Worm (Caenorhabditis elegans) whole organism, late embryonic: Measurements from ENCODE around the gene srd-34.

Experiments
- C08G9.2 ChIP-seq: sonication (generic microtip); optimal IDR thresholded peaks from 2 replicates; lab custom pipeline; 2016; ENCODE audit warnings: mild to moderate bottlenecking, missing genetic modification characterization, moderate library complexity, missing compliant biosample characterization
- C38D4.7 ChIP-seq: fragments of 200-800 bp; sonication (Bioruptor generic); optimal IDR thresholded peaks from 2 replicates; lab custom pipeline; 2018; ENCODE audit warnings: mild to moderate bottlenecking, missing genetic modification characterization, moderate library complexity, missing compliant biosample characterization
- K02D7.2 ChIP-seq: sonication (generic microtip); optimal IDR thresholded peaks from 2 replicates; lab custom pipeline; 2017; ENCODE audit warnings: mild to moderate bottlenecking, missing genetic modification characterization, missing compliant biosample characterization
- ahr-1 ChIP-seq: sonication (generic microtip); optimal IDR thresholded peaks from 2 replicates; lab custom pipeline; 2016; ENCODE audit warnings: missing genetic modification characterization, missing compliant biosample characterization
- ceh-2 ChIP-seq: sonication (generic microtip); optimal IDR thresholded peaks from 2 replicates; lab custom pipeline; 2016; ENCODE audit warnings: missing genotype, missing genetic modification characterization, missing compliant biosample characterization
- ceh-31 ChIP-seq: sonication (generic microtip); optimal IDR thresholded peaks from 2 replicates; lab custom pipeline; 2016; ENCODE audit warnings: missing genetic modification characterization, missing compliant biosample characterization
- ceh-34 ChIP-seq: sonication (generic microtip); optimal IDR thresholded peaks from 2 replicates; lab custom pipeline; 2016; ENCODE audit warnings: mild to moderate bottlenecking, missing genetic modification characterization, missing compliant biosample characterization
- ceh-6 ChIP-seq: fragments of 200-800 bp; sonication (Bioruptor generic); optimal IDR thresholded peaks from 2 replicates; lab custom pipeline; 2018; ENCODE audit warnings: mild to moderate bottlenecking, missing genetic modification characterization, missing compliant biosample characterization
- ceh-9 ChIP-seq: sonication (generic microtip); optimal IDR thresholded peaks from 2 replicates; lab custom pipeline; 2016; ENCODE audit warnings: mild to moderate bottlenecking, missing genetic modification characterization, inconsistent platforms, missing compliant biosample characterization
- che-1 ChIP-seq: sonication (generic microtip); optimal IDR thresholded peaks from 2 replicates; lab custom pipeline; 2016; ENCODE audit warnings: mild to moderate bottlenecking, missing genetic modification characterization, missing compliant biosample characterization
- dmd-4 ChIP-seq: sonication (generic microtip); optimal IDR thresholded peaks from 2 replicates; lab custom pipeline; 2016; ENCODE audit warnings: borderline replicate concordance, missing genetic modification characterization, missing compliant biosample characterization
- dve-1 ChIP-seq: sonication (generic microtip); optimal IDR thresholded peaks from 2 replicates; lab custom pipeline; 2017; ENCODE audit warnings: antibody characterized with exemption, mild to moderate bottlenecking, missing genetic modification characterization, missing compliant biosample characterization
- elt-2 ChIP-seq: sonication (generic microtip); optimal IDR thresholded peaks from 2 replicates; lab custom pipeline; 2016; ENCODE audit warnings: missing genetic modification reagents, missing genetic modification characterization, missing compliant biosample characterization
- ets-4 ChIP-seq: sonication (generic microtip); optimal IDR thresholded peaks from 2 replicates; lab custom pipeline; 2016; ENCODE audit warnings: missing genetic modification characterization, missing compliant biosample characterization
- fax-1 ChIP-seq: sonication (generic microtip); optimal IDR thresholded peaks from 2 replicates; lab custom pipeline; 2016; ENCODE audit warnings: missing genotype, missing genetic modification characterization, missing compliant biosample characterization
- fkh-10 ChIP-seq: fragments of 150-350 bp; optimal IDR thresholded peaks from 2 replicates; lab custom pipeline; 2014; ENCODE audit warnings: missing biosample characterization, missing genetic modification reagents, missing genetic modification characterization
- fkh-6 ChIP-seq: sonication (generic microtip); optimal IDR thresholded peaks from 2 replicates; lab custom pipeline; 2016; ENCODE audit warnings: missing genetic modification characterization, missing compliant biosample characterization
- hlh-13 ChIP-seq: fragments of 200-800 bp; sonication (Bioruptor generic); optimal IDR thresholded peaks from 2 replicates; lab custom pipeline; 2018; ENCODE audit warnings: mild to moderate bottlenecking, missing genetic modification characterization, missing compliant biosample characterization
- hlh-30 ChIP-seq: sonication (generic microtip); optimal IDR thresholded peaks from 2 replicates; lab custom pipeline; 2017; ENCODE audit warnings: antibody characterized with exemption, missing genetic modification characterization, missing compliant biosample characterization; ENCODE audit not compliant: insufficient read depth
- hlh-6 ChIP-seq: sonication (generic microtip); optimal IDR thresholded peaks from 2 replicates; lab custom pipeline; 2016; ENCODE audit warnings: missing genotype, missing genetic modification characterization, missing compliant biosample characterization
- hlh-8 ChIP-seq: sonication (generic microtip); optimal IDR thresholded peaks from 2 replicates; lab custom pipeline; 2016; ENCODE audit warnings: missing genotype, missing genetic modification characterization, missing compliant biosample characterization
- lin-11 ChIP-seq: fragments of 200-800 bp; sonication (Bioruptor generic); optimal IDR thresholded peaks from 2 replicates; lab custom pipeline; 2018; ENCODE audit warnings: mild to moderate bottlenecking, missing genetic modification characterization, missing compliant biosample characterization
- madf-2 ChIP-seq: sonication (generic microtip); optimal IDR thresholded peaks from 2 replicates; lab custom pipeline; 2017; ENCODE audit warnings: missing genetic modification characterization, missing compliant biosample characterization
- nfya-1 ChIP-seq: sonication (generic microtip); optimal IDR thresholded peaks from 2 replicates; lab custom pipeline; 2017; ENCODE audit warnings: missing genetic modification characterization, mild to moderate bottlenecking, missing compliant biosample characterization, antibody characterized with exemption, moderate library complexity
- nhr-11 ChIP-seq: fragments of 150-350 bp; optimal IDR thresholded peaks from 2 replicates; lab custom pipeline; 2014; ENCODE audit warnings: missing biosample characterization, missing genetic modification characterization
- nhr-232 ChIP-seq: sonication (generic microtip); optimal IDR thresholded peaks from 2 replicates; lab custom pipeline; 2016; ENCODE audit warnings: missing genetic modification characterization, missing compliant biosample characterization
- npax-4 ChIP-seq: sonication (generic microtip); optimal IDR thresholded peaks from 2 replicates; lab custom pipeline; 2016; ENCODE audit warnings: missing genetic modification characterization, missing compliant biosample characterization
- odd-2 ChIP-seq: sonication (generic microtip); optimal IDR thresholded peaks from 2 replicates; lab custom pipeline; 2017; ENCODE audit warnings: antibody characterized with exemption, mild to moderate bottlenecking, missing genetic modification characterization, missing compliant biosample characterization
- pag-3 ChIP-seq: sonication (generic microtip); optimal IDR thresholded peaks from 2 replicates; lab custom pipeline; 2016; ENCODE audit warnings: missing compliant biosample characterization, missing genetic modification characterization, borderline replicate concordance
- pax-1 ChIP-seq: fragments of 150-350 bp; optimal IDR thresholded peaks from 2 replicates; lab custom pipeline; 2014; ENCODE audit warnings: missing biosample characterization, missing genetic modification characterization
- pha-2 ChIP-seq: sonication (generic microtip); optimal IDR thresholded peaks from 2 replicates; lab custom pipeline; 2017; ENCODE audit warnings: mild to moderate bottlenecking, missing genetic modification characterization, missing compliant biosample characterization
- pha-4 ChIP-seq: fragments of 150-350 bp; optimal IDR thresholded peaks from 2 replicates; lab custom pipeline; 2018; ENCODE audit warnings: missing biosample characterization, missing genetic modification reagents, missing genetic modification characterization
- pros-1 ChIP-seq: fragments of 150-350 bp; optimal IDR thresholded peaks from 2 replicates; lab custom pipeline; 2014; ENCODE audit warnings: missing biosample characterization, missing genetic modification reagents, missing genetic modification characterization
- ref-2 ChIP-seq: sonication (generic microtip); optimal IDR thresholded peaks from 2 replicates; lab custom pipeline; 2016; ENCODE audit warnings: missing genetic modification characterization, missing compliant biosample characterization
- rnt-1 ChIP-seq: sonication (generic microtip); optimal IDR thresholded peaks from 2 replicates; lab custom pipeline; 2016; ENCODE audit warnings: missing genetic modification characterization, missing compliant biosample characterization
- sox-2 ChIP-seq: fragments of 200-800 bp; sonication (Bioruptor generic); IDR thresholded peaks from 2 replicates; pipeline ENCODE4 v1.3.6; 2022; ENCODE audit warnings: missing genetic modification reagents, missing genetic modification characterization, missing compliant biosample characterization
- sox-4 ChIP-seq: sonication (generic microtip); optimal IDR thresholded peaks from 2 replicates; lab custom pipeline; 2017; ENCODE audit warnings: mild to moderate bottlenecking, missing genetic modification characterization, inconsistent platforms, missing compliant biosample characterization
- tbx-2 ChIP-seq: sonication (generic microtip); optimal IDR thresholded peaks from 2 replicates; lab custom pipeline; 2016; ENCODE audit warnings: missing genetic modification characterization, missing compliant biosample characterization
- ttx-3 ChIP-seq: sonication (generic microtip); optimal IDR thresholded peaks from 2 replicates; lab custom pipeline; 2016; ENCODE audit warnings: missing genetic modification reagents, missing genetic modification characterization, missing compliant biosample characterization

srd-34 gene

ce11 chrV:10572614-10573013, 23.7 kb upstream of the srd-34 start, which contains the start of gene del-6:
TSS of gene del-6 (plus strand) at chrV:10572914.
- TF ChIP-seq hlh-8 (tag; lab: Kevin White, UChicago): no peak
- TF ChIP-seq pha-4 (tag; lab: Kevin White, UChicago): no peak
- TF ChIP-seq madf-2 (tag; lab: Kevin White, UChicago): no peak
- TF ChIP-seq dmd-4 (tag; lab: Kevin White, UChicago): no peak
- no peak for TF ChIP-seq C38D4.7
- no peak for TF ChIP-seq lin-11 (tag; lab: Kevin White, UChicago)
- no peak for TF ChIP-seq hlh-30 (tag; lab: Kevin White, UChicago)
- TF ChIP-seq fkh-6 (tag; lab: Kevin White, UChicago): no peak

- TF ChIP-seq nhr-232 (tag; lab: Kevin White, UChicago): no peak
- TF ChIP-seq ref-2 (tag; lab: Kevin White, UChicago): no peak
- TF ChIP-seq sox-4 (tag; lab: Kevin White, UChicago): no peak
- no peak for TF ChIP-seq nhr-11 (tag; lab: Kevin White, UChicago)
- TF ChIP-seq dve-1 (tag; lab: Kevin White, UChicago): no peak
- TF ChIP-seq hlh-6 (tag; lab: Kevin White, UChicago): no peak
- no peak for TF ChIP-seq pros-1 (tag; lab: Kevin White, UChicago)
- no peak for TF ChIP-seq odd-2 (tag; lab: Kevin White, UChicago)
- TF ChIP-seq C38D4.7: no peak
- TF ChIP-seq pag-3 (tag; lab: Kevin White, UChicago): no peak
- no peak for TF ChIP-seq ceh-6 (GFP tag; lab: Kevin White, UChicago)
- TF ChIP-seq npax-4 (tag; lab: Kevin White, UChicago): no peak
- TF ChIP-seq tbx-2 (tag; lab: Kevin White, UChicago): no peak
- no peak for TF ChIP-seq hlh-13 (GFP tag; lab: Kevin White, UChicago)
- TF ChIP-seq madf-2 (tag; lab: Kevin White, UChicago): no peak
- no peak for TF ChIP-seq pha-2 (tag; lab: Kevin White, UChicago)
- no peak for TF ChIP-seq sox-2 (GFP tag; lab: Robert Waterston, UW)
- TF ChIP-seq ahr-1 (tag; lab: Kevin White, UChicago): no peak
- TF ChIP-seq rnt-1 (tag; lab: Kevin White, UChicago): no peak
- TF ChIP-seq nfya-1 (tag; lab: Kevin White, UChicago): no peak
Measured at ce11 chrV:10571523-10571922, 22.6 kb upstream of the srd-34 start.

ce11 chrV:10568496-10568895, 19.6 kb upstream of the srd-34 start:
- no peak for TF ChIP-seq ceh-34
- TF ChIP-seq hlh-13 (GFP tag; lab: Kevin White, UChicago): no peak
- no peak for TF ChIP-seq che-1 (tag; lab: Kevin White, UChicago)

DNA sequence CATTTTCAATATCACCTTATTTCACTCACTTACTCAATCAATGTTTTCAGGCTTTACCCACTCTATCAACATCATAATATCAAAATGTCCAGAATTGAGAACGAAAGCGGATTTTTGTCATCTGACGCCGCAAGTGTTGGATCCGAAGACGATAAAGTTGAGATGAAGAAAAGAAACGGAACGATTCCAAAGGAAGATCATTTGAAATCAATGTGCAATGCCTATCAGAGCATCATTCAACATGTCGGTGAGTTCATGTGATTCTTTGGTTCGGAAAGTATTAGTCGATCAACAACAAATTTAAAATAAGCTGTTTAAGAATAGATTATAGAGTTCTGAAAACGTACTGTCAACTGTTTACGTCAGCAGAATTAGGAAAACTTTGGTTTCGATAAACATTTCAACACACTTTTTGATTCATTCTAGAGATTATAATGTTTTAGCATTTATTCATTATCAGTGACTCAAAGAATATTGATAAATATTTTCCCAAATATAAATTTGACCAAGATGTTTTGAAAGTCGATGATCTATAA, 16.0 kb upstream of the srd-34 start, which contains the start of gene cat-4:
Gene cat-4, plus strand, starts transcription at position 51 of the 536 bp plus-strand sequence.
- TF ChIP-seq ceh-9 (tag; lab: Kevin White, UChicago): no peak
- no peak for TF ChIP-seq fkh-10 (GFP tag; lab: Kevin White, UChicago)
- no peak for TF ChIP-seq npax-4 (tag; lab: Kevin White, UChicago)

- TF ChIP-seq K02D7.2 (tag; lab: Kevin White, UChicago): no peak
- no peak for TF ChIP-seq pax-1 (tag; lab: Kevin White, UChicago)
- no peak for TF ChIP-seq hlh-13 (GFP tag; lab: Kevin White, UChicago)
- TF ChIP-seq ceh-6 (GFP tag; lab: Kevin White, UChicago): no peak
- no peak for TF ChIP-seq nhr-11 (tag; lab: Kevin White, UChicago)
- TF ChIP-seq che-1 (tag; lab: Kevin White, UChicago): no peak
- no peak for TF ChIP-seq sox-4 (tag; lab: Kevin White, UChicago)
- no peak for TF ChIP-seq fax-1 (tag; lab: Kevin White, UChicago)
- TF ChIP-seq odd-2 (tag; lab: Kevin White, UChicago): no peak
- TF ChIP-seq ceh-2: no peak
- TF ChIP-seq ceh-31 (tag; lab: Kevin White, UChicago): no peak
- no peak for TF ChIP-seq ets-4 (tag; lab: Kevin White, UChicago)
- no peak for TF ChIP-seq pros-1 (tag; lab: Kevin White, UChicago)
- TF ChIP-seq C38D4.7: no peak
- TF ChIP-seq elt-2: no peak
- no peak for TF ChIP-seq ttx-3 (tag; lab: Kevin White, UChicago)
- no peak for TF ChIP-seq npax-4 (tag; lab: Kevin White, UChicago)
- no peak for TF ChIP-seq pha-4 (tag; lab: Kevin White, UChicago)
- TF ChIP-seq C08G9.2 (tag; lab: Kevin White, UChicago): no peak
Measured at ce11 chrV:10564140-10564539, 15.3 kb upstream of the srd-34 start.
